Worm (Caenorhabditis elegans): Measurements from ENCODE around the gene C54F6.18.

C54F6.18 gene

ce11 chrV:7528816-7529215, 3.0 kb downstream of the C54F6.18 start, which contains the start of gene C54F6.5:
C54F6.5 (plus strand) TSS chrV:7529116.
- TF ChIP-seq unc-86 (tag; optimal IDR thresholded peaks at IDR 0.05) (no peak), nhr-11 (tag; optimal IDR thresholded peaks at IDR 0.05) (no peak), T23F11.4 (GFP tag; optimal IDR thresholded peaks at IDR 0.05) (no peak), ceh-14 (tag; optimal IDR thresholded peaks at IDR 0.05) (no peak), lin-11 (tag; optimal IDR thresholded peaks at IDR 0.05) (no peak), nhr-232 (tag; optimal IDR thresholded peaks at IDR 0.05) (no peak)

ce11 chrV:7529840-7530239, 4.0 kb downstream of the C54F6.18 start, which contains the start of gene swt-2:
swt-2 (plus strand) TSS chrV:7530140.
- TF ChIP-seq elt-2 (tag; optimal IDR thresholded peaks at IDR 0.05) = no peak
- no peak for TF ChIP-seq hlh-6 (tag; optimal IDR thresholded peaks at IDR 0.05)
- TF ChIP-seq ref-2 (tag; optimal IDR thresholded peaks at IDR 0.05) = no peak
- TF ChIP-seq ztf-16 (tag; optimal IDR thresholded peaks at IDR 0.05) = no peak
- no peak for TF ChIP-seq ttx-3 (tag; optimal IDR thresholded peaks at IDR 0.05)
- no peak for TF ChIP-seq dve-1 (tag; optimal IDR thresholded peaks at IDR 0.05)
- no peak for TF ChIP-seq tbx-2 (tag; optimal IDR thresholded peaks at IDR 0.05)
- TF ChIP-seq rnt-1 (tag; optimal IDR thresholded peaks at IDR 0.05) = no peak
- no peak for TF ChIP-seq pha-2 (tag; optimal IDR thresholded peaks at IDR 0.05)
- TF ChIP-seq lim-6 (tag; optimal IDR thresholded peaks at IDR 0.05) = no peak

- TF ChIP-seq pha-2 (tag; optimal IDR thresholded peaks at IDR 0.05) = no peak
- no peak for TF ChIP-seq ceh-19 (GFP tag; optimal IDR thresholded peaks at IDR 0.05)
- TF ChIP-seq lin-11 (tag; optimal IDR thresholded peaks at IDR 0.05) = no peak
- TF ChIP-seq ceh-18 (tag; optimal IDR thresholded peaks at IDR 0.05) = no peak
- no peak for TF ChIP-seq pat-9 (tag; optimal IDR thresholded peaks at IDR 0.05)
- no peak for TF ChIP-seq che-1 (tag; optimal IDR thresholded peaks at IDR 0.05)
- no peak for TF ChIP-seq sdc-2 (tag; optimal IDR thresholded peaks at IDR 0.05)
- no peak for TF ChIP-seq mec-3 (tag; optimal IDR thresholded peaks at IDR 0.05; ENCODE audit: borderline replicate concordance)
- no peak for TF ChIP-seq unc-3 (GFP tag; conservative IDR thresholded peaks at IDR 0.05)
- no peak for TF ChIP-seq unc-3 (tag; optimal IDR thresholded peaks at IDR 0.05)
- TF ChIP-seq K09A11.1 (tag; optimal IDR thresholded peaks at IDR 0.05; ENCODE audit: insufficient read depth) = no peak
- TF ChIP-seq ceh-2 (tag; optimal IDR thresholded peaks at IDR 0.05) = no peak
- no peak for TF ChIP-seq nhr-11 (tag; optimal IDR thresholded peaks at IDR 0.05)
- TF ChIP-seq ttx-3 (tag; optimal IDR thresholded peaks at IDR 0.05) = no peak
- TF ChIP-seq ceh-34 (tag; optimal IDR thresholded peaks at IDR 0.05) = no peak
- no peak for TF ChIP-seq ref-2 (tag; optimal IDR thresholded peaks at IDR 0.05)
These were observed 7.2 kb downstream of the C54F6.18 start, which contains the start of gene C54F6.3 for ce11 chrV:7532947-7533346. C54F6.3 (plus strand) TSS chrV:7533247.

- TF ChIP-seq nhr-11 (tag; optimal IDR thresholded peaks at IDR 0.05) = no peak
- no peak for TF ChIP-seq C08G9.2 (tag; optimal IDR thresholded peaks at IDR 0.05)
- TF ChIP-seq lim-6 (tag; optimal IDR thresholded peaks at IDR 0.05) = no peak
- TF ChIP-seq ceh-22 (tag; optimal IDR thresholded peaks at IDR 0.05) = no peak
- no peak for TF ChIP-seq unc-3 (GFP tag; conservative IDR thresholded peaks at IDR 0.05)
- TF ChIP-seq unc-3 (tag; optimal IDR thresholded peaks at IDR 0.05) = no peak
- TF ChIP-seq sox-4 (tag; optimal IDR thresholded peaks at IDR 0.05) = no peak
These were observed 12.2 kb downstream of the C54F6.18 start, which contains the start of gene C54F6.12 for ce11 chrV:7538018-7538417. C54F6.12 (minus strand) TSS chrV:7538118.

ce11 chrV:7539015-7539414, 13.2 kb downstream of the C54F6.18 start, which contains the start of gene srh-268:
srh-268 (plus strand) TSS chrV:7539315.
- no peak for TF ChIP-seq fkh-10 (GFP tag; optimal IDR thresholded peaks at IDR 0.05)
- no peak for TF ChIP-seq rnt-1 (tag; optimal IDR thresholded peaks at IDR 0.05)
- TF ChIP-seq K02D7.2 (tag; optimal IDR thresholded peaks at IDR 0.05) = no peak
- TF ChIP-seq tbx-2 (tag; optimal IDR thresholded peaks at IDR 0.05) = no peak
- TF ChIP-seq dmd-4 (tag; optimal IDR thresholded peaks at IDR 0.05; ENCODE audit: borderline replicate concordance) = no peak
- TF ChIP-seq zip-5 (tag; optimal IDR thresholded peaks at IDR 0.05) = no peak
- no peak for TF ChIP-seq nhr-11 (tag; optimal IDR thresholded peaks at IDR 0.05)
- TF ChIP-seq unc-3 (GFP tag; conservative IDR thresholded peaks at IDR 0.05) = no peak
- TF ChIP-seq unc-3 (tag; optimal IDR thresholded peaks at IDR 0.05) = no peak
- TF ChIP-seq dve-1 (tag; optimal IDR thresholded peaks at IDR 0.05) = no peak
- no peak for TF ChIP-seq pha-2 (tag; optimal IDR thresholded peaks at IDR 0.05)
- no peak for TF ChIP-seq lin-11 (tag; optimal IDR thresholded peaks at IDR 0.05)
- no peak for TF ChIP-seq ceh-22 (tag; optimal IDR thresholded peaks at IDR 0.05)
- no peak for TF ChIP-seq mec-3 (tag; optimal IDR thresholded peaks at IDR 0.05; ENCODE audit: borderline replicate concordance)
- TF ChIP-seq ceh-24 (tag; optimal IDR thresholded peaks at IDR 0.05) = no peak
- no peak for TF ChIP-seq ceh-14 (tag; optimal IDR thresholded peaks at IDR 0.05)
- TF ChIP-seq sox-2 (GFP tag; IDR thresholded peaks at IDR 0.05) = no peak
- no peak for TF ChIP-seq odd-2 (tag; optimal IDR thresholded peaks at IDR 0.05)
- TF ChIP-seq fax-1 (tag; optimal IDR thresholded peaks at IDR 0.05) = no peak
- no peak for TF ChIP-seq nhr-232 (tag; optimal IDR thresholded peaks at IDR 0.05)

All from whole organism, late embryonic.